Fruit fly (Drosophila melanogaster) whole organism, embryonic: Measurements from ENCODE around the gene CG10341.

ENCODE experiments used
- ATbp ChIP-seq: fragments of 200-800 bp; sonication (Bioruptor generic); optimal IDR thresholded peaks from 2 replicates; lab custom pipeline; 2017; ENCODE audit warnings: missing biosample characterization, mild to moderate bottlenecking, missing genetic modification characterization, missing genetic modification reagents
- Abd-B ChIP-seq: fragments of 200-800 bp; sonication (Bioruptor generic); optimal IDR thresholded peaks from 2 replicates; lab custom pipeline; 2018; ENCODE audit warnings: missing biosample characterization, mild to moderate bottlenecking, missing genetic modification characterization, moderate library complexity
- Asciz ChIP-seq: fragments of 200-800 bp; sonication (Bioruptor generic); optimal IDR thresholded peaks from 2 replicates; lab custom pipeline; 2017; ENCODE audit warnings: missing biosample characterization, mild to moderate bottlenecking, missing genetic modification characterization, missing genetic modification reagents
- Blimp-1 ChIP-seq: fragments of 200-800 bp; sonication (Bioruptor generic); optimal IDR thresholded peaks from 3 replicates; lab custom pipeline; 2018; ENCODE audit warnings: missing biosample characterization, missing genetic modification characterization, mild to moderate bottlenecking, moderate library complexity, missing genetic modification reagents
- CG10431 ChIP-seq: fragments of 200-800 bp; sonication (Bioruptor generic); optimal IDR thresholded peaks from 3 replicates; lab custom pipeline; 2018; ENCODE audit warnings: missing biosample characterization, mild to moderate bottlenecking, missing genetic modification characterization
- CG10565 ChIP-seq: fragments of 200-800 bp; sonication (Bioruptor generic); optimal IDR thresholded peaks from 3 replicates; lab custom pipeline; 2016; ENCODE audit warnings: missing biosample characterization, mild to moderate bottlenecking, missing genetic modification characterization
- CG12071 ChIP-seq: fragments of 200-800 bp; sonication (Bioruptor generic); optimal IDR thresholded peaks from 3 replicates; lab custom pipeline; 2018; ENCODE audit warnings: missing biosample characterization, mild to moderate bottlenecking, missing genetic modification characterization
- CG14441 ChIP-seq: fragments of 200-800 bp; sonication (Bioruptor generic); IDR thresholded peaks from 2 replicates; pipeline ENCODE4 v1.3.6; 2022; ENCODE audit warnings: missing biosample characterization, missing genetic modification characterization
- CG17802 ChIP-seq: fragments of 200-800 bp; sonication (Bioruptor generic); optimal IDR thresholded peaks from 2 replicates; lab custom pipeline; 2018; ENCODE audit warnings: missing biosample characterization, mild to moderate bottlenecking, missing genetic modification characterization, moderate library complexity
- CG18262 ChIP-seq: fragments of 200-800 bp; optimal IDR thresholded peaks from 3 replicates; lab custom pipeline; 2019; ENCODE audit warnings: missing biosample characterization, mild to moderate bottlenecking, missing genetic modification characterization, moderate library complexity
- CG2889 ChIP-seq: fragments of 200-800 bp; sonication (Bioruptor generic); IDR thresholded peaks from 3 replicates; pipeline ENCODE4 v1.3.6; 2022; ENCODE audit warnings: missing biosample characterization, missing genetic modification characterization
- CG31224 ChIP-seq: fragments of 200-800 bp; sonication (Bioruptor generic); IDR thresholded peaks from 2 replicates; pipeline ENCODE4 v1.3.6; 2022; ENCODE audit warnings: missing biosample characterization, missing genetic modification characterization
- CG32532 ChIP-seq: fragments of 200-800 bp; sonication (Bioruptor generic); IDR thresholded peaks from 2 replicates; pipeline ENCODE4 v1.3.6; 2022; ENCODE audit warnings: missing biosample characterization, missing genetic modification characterization
- CG4282 ChIP-seq: fragments of 200-800 bp; sonication (Bioruptor generic); optimal IDR thresholded peaks from 2 replicates; lab custom pipeline; 2016; ENCODE audit warnings: missing biosample characterization, missing genetic modification characterization
- CG43689 ChIP-seq: fragments of 200-800 bp; sonication (Bioruptor generic); IDR thresholded peaks from 2 replicates; pipeline ENCODE4 v1.3.6; 2022; ENCODE audit warnings: missing biosample characterization, missing genetic modification characterization
- CG6272 ChIP-seq: fragments of 200-800 bp; sonication (Bioruptor generic); IDR thresholded peaks from 2 replicates; pipeline ENCODE4 v1.3.6; 2022; ENCODE audit warnings: missing biosample characterization, missing genetic modification characterization
- CG7786 ChIP-seq: fragments of 200-800 bp; sonication (Bioruptor generic); optimal IDR thresholded peaks from 2 replicates; lab custom pipeline; 2016; ENCODE audit warnings: missing biosample characterization, missing genetic modification characterization
- CG7928 ChIP-seq: fragments of 200-800 bp; sonication (Bioruptor generic); optimal IDR thresholded peaks from 2 replicates; lab custom pipeline; 2017; ENCODE audit warnings: missing biosample characterization, mild to moderate bottlenecking, missing genetic modification characterization
- CG8924 ChIP-seq: fragments of 200-800 bp; optimal IDR thresholded peaks from 3 replicates; lab custom pipeline; 2019; ENCODE audit warnings: missing biosample characterization, mild to moderate bottlenecking, missing genetic modification characterization, moderate library complexity
- CoRest ChIP-seq: fragments of 200-800 bp; sonication (Bioruptor generic); optimal IDR thresholded peaks from 3 replicates; lab custom pipeline; 2018; ENCODE audit warnings: missing biosample characterization, mild to moderate bottlenecking, missing genetic modification characterization, moderate library complexity
- Ets65A ChIP-seq: fragments of 200-800 bp; sonication (Bioruptor generic); peaks from one replicate; lab custom pipeline; 2016; ENCODE audit warnings: missing biosample characterization, missing genetic modification characterization
- Fer3 ChIP-seq: fragments of 200-800 bp; sonication (Bioruptor generic); optimal IDR thresholded peaks from 2 replicates; lab custom pipeline; 2018; ENCODE audit warnings: missing biosample characterization, mild to moderate bottlenecking, missing genetic modification characterization, moderate library complexity
- H15 ChIP-seq: fragments of 200-800 bp; sonication (Bioruptor generic); IDR thresholded peaks from 3 replicates; pipeline ENCODE4 v1.3.6; 2022; ENCODE audit warnings: missing biosample characterization, missing genetic modification characterization
- Kr ChIP-seq: fragments of 200-800 bp; sonication (Bioruptor generic); optimal IDR thresholded peaks from 2 replicates; lab custom pipeline; 2017; ENCODE audit warnings: missing biosample characterization, mild to moderate bottlenecking, missing genetic modification characterization
- Lim3 ChIP-seq: fragments of 200-800 bp; sonication (Bioruptor generic); IDR thresholded peaks from 2 replicates; pipeline ENCODE4 v1.3.6; 2022; ENCODE audit warnings: missing biosample characterization, missing genetic modification characterization
- Mrtf ChIP-seq: fragments of 200-800 bp; sonication (Bioruptor generic); IDR thresholded peaks from 3 replicates; pipeline ENCODE4 v1.3.6; 2022; ENCODE audit warnings: missing biosample characterization, missing genetic modification characterization
- Nf-YB ChIP-seq: fragments of 200-800 bp; sonication (Bioruptor generic); optimal IDR thresholded peaks from 3 replicates; lab custom pipeline; 2019; ENCODE audit warnings: missing biosample characterization, mild to moderate bottlenecking, missing genetic modification characterization, moderate library complexity
- Oaz ChIP-seq: fragments of 200-800 bp; sonication (Bioruptor generic); IDR thresholded peaks from 2 replicates; pipeline ENCODE4 v1.3.6; 2022; ENCODE audit warnings: missing biosample characterization, missing genetic modification characterization
- Optix ChIP-seq: fragments of 200-800 bp; sonication (Bioruptor generic); IDR thresholded peaks from 3 replicates; pipeline ENCODE4 v1.3.6; 2022; ENCODE audit warnings: missing biosample characterization, missing genetic modification characterization
- PHDP ChIP-seq: fragments of 200-800 bp; sonication (Bioruptor generic); optimal IDR thresholded peaks from 3 replicates; lab custom pipeline; 2018; ENCODE audit warnings: missing biosample characterization, mild to moderate bottlenecking, missing genetic modification characterization, moderate library complexity
- Rx ChIP-seq: fragments of 200-800 bp; sonication (Bioruptor generic); IDR thresholded peaks from 2 replicates; pipeline ENCODE4 v1.3.6; 2022; ENCODE audit warnings: missing biosample characterization, missing genetic modification characterization
- Tbp ChIP-seq: fragments of >200 bp; optimal IDR thresholded peaks from 2 replicates; lab custom pipeline; 2018; ENCODE audit warnings: missing biosample characterization, missing genetic modification characterization
- Usf ChIP-seq: fragments of 200-800 bp; sonication (Bioruptor generic); optimal IDR thresholded peaks from 2 replicates; lab custom pipeline; 2017; ENCODE audit warnings: missing genotype, missing biosample characterization, missing genetic modification characterization
- ac ChIP-seq: fragments of 200-800 bp; sonication (Bioruptor generic); optimal IDR thresholded peaks from 3 replicates; lab custom pipeline; 2017; ENCODE audit warnings: missing biosample characterization, mild to moderate bottlenecking, missing genetic modification characterization
- ap ChIP-seq: fragments of 200-800 bp; sonication (Bioruptor generic); IDR thresholded peaks from 2 replicates; pipeline ENCODE4 v1.3.6; 2022; ENCODE audit warnings: missing biosample characterization, missing genetic modification characterization
- chn ChIP-seq: fragments of 200-800 bp; sonication (Bioruptor generic); optimal IDR thresholded peaks from 2 replicates; lab custom pipeline; 2016; ENCODE audit warnings: missing biosample characterization, missing genetic modification characterization
- eve ChIP-seq, 2 experiments: fragments of >200 bp; optimal IDR thresholded peaks; 2 replicates each; lab custom pipeline; 2017; ENCODE audit warnings: missing biosample characterization in 2 of 2, missing genetic modification characterization in 2 of 2
- fd102C ChIP-seq: fragments of 200-800 bp; sonication (Bioruptor generic); optimal IDR thresholded peaks from 2 replicates; lab custom pipeline; 2018; ENCODE audit warnings: missing biosample characterization, mild to moderate bottlenecking, missing genetic modification characterization, moderate library complexity
- fd3F ChIP-seq: fragments of 200-800 bp; sonication (Bioruptor generic); optimal IDR thresholded peaks from 2 replicates; lab custom pipeline; 2018; ENCODE audit warnings: missing biosample characterization, mild to moderate bottlenecking, missing genetic modification characterization, moderate library complexity
- gcm2 ChIP-seq: fragments of 200-800 bp; sonication (Bioruptor generic); optimal IDR thresholded peaks from 2 replicates; lab custom pipeline; 2016; ENCODE audit warnings: missing biosample characterization, missing genetic modification characterization
- grau ChIP-seq: fragments of 200-800 bp; optimal IDR thresholded peaks from 3 replicates; lab custom pipeline; 2019; ENCODE audit warnings: missing biosample characterization, mild to moderate bottlenecking, missing genetic modification characterization, moderate library complexity
- gsb-n ChIP-seq: fragments of 200-800 bp; sonication (Bioruptor generic); optimal IDR thresholded peaks from 3 replicates; lab custom pipeline; 2018; ENCODE audit warnings: missing biosample characterization, mild to moderate bottlenecking, missing genetic modification characterization
- p53 ChIP-seq: fragments of 200-800 bp; sonication (Bioruptor generic); optimal IDR thresholded peaks from 2 replicates; lab custom pipeline; 2016; ENCODE audit warnings: missing biosample characterization, missing genetic modification characterization
- pb ChIP-seq: fragments of 200-800 bp; sonication (Bioruptor generic); optimal IDR thresholded peaks from 3 replicates; lab custom pipeline; 2016; ENCODE audit warnings: missing biosample characterization, missing genetic modification characterization
- pnt ChIP-seq: fragments of 200-800 bp; sonication (Bioruptor generic); optimal IDR thresholded peaks from 3 replicates; lab custom pipeline; 2016; ENCODE audit warnings: missing biosample characterization, missing genetic modification characterization
- prd ChIP-seq, 3 experiments: fragments of >200 bp in 2 of 3; fragments of 200-800 bp in 1 of 3; sonication (Bioruptor generic) in 1 of 3; optimal IDR thresholded peaks in 2 of 3; IDR thresholded peaks in 1 of 3; 2 replicates in 2 of 3; 3 replicates in 1 of 3; pipeline versions ENCODE4 v1.3.6 to Lab custom; 2017 to 2022; ENCODE audit warnings: missing biosample characterization in 1 of 3, missing genetic modification characterization in 1 of 3
- row ChIP-seq: fragments of 200-800 bp; sonication (Bioruptor generic); IDR thresholded peaks from 3 replicates; pipeline ENCODE4 v1.3.6; 2022; ENCODE audit warnings: missing biosample characterization, missing genetic modification characterization
- so ChIP-seq: fragments of 200-800 bp; sonication (Bioruptor generic); IDR thresholded peaks from 3 replicates; pipeline ENCODE4 v1.3.6; 2022; ENCODE audit warnings: missing biosample characterization, missing genetic modification characterization
- tll ChIP-seq, 2 experiments: fragments of 200-800 bp in 1 of 2; fragments of >200 bp in 1 of 2; sonication (Bioruptor generic) in 1 of 2; optimal IDR thresholded peaks; 2 replicates each; lab custom pipeline; 2017 to 2019; ENCODE audit warnings: missing biosample characterization in 2 of 2, missing genetic modification characterization in 2 of 2, mild to moderate bottlenecking in 1 of 2, moderate library complexity in 1 of 2
- twi ChIP-seq: fragments of 200-800 bp; optimal IDR thresholded peaks from 2 replicates; lab custom pipeline; 2019; ENCODE audit warnings: missing biosample characterization, mild to moderate bottlenecking, missing genetic modification characterization, moderate library complexity

Gene CG10341

dm6 chr2L:18694724-18695105, 3.8 kb upstream of the CG10341 start (continued):
- TF ChIP-seq Rx: no peak
- TF ChIP-seq Blimp-1: no peak
- peak; percentile 9; the same call in 1 of the 2 replicates for TF ChIP-seq CG31224 (GFP tag; lab: Robert Waterston, UW)
- TF ChIP-seq fd102C: no peak
- TF ChIP-seq Usf: no peak
- TF ChIP-seq grau (tag; lab: Kevin White, UChicago): peak; percentile 14
- no peak for TF ChIP-seq Fer3 (tag; lab: Kevin White, UChicago)

dm6 chr2L:18695404-18695804, 3.1 kb upstream of the CG10341 start, which contains the start of the genes CG10383 and CG10338:
CG10383 (minus strand) TSS chr2L:18695602.
CG10338 (plus strand) TSS chr2L:18695664.
- peak; percentile 82 for TF ChIP-seq p53 (GFP tag; lab: Kevin White, UChicago)
- TF ChIP-seq ATbp (GFP tag; lab: Kevin White, UChicago): peak; percentile 72
- TF ChIP-seq Abd-B (GFP tag; lab: Kevin White, UChicago): peak; percentile 80
- TF ChIP-seq CG17802 (tag; lab: Kevin White, UChicago): peak; percentile 26
- TF ChIP-seq Optix (GFP tag; lab: Robert Waterston, UW): peak; percentile 88
- no peak for TF ChIP-seq CG10565 (GFP tag; lab: Kevin White, UChicago)
- TF ChIP-seq CG18262 (tag; lab: Kevin White, UChicago): peak; percentile 73
- no peak for TF ChIP-seq Tbp (GFP tag; lab: Kevin White, UChicago)
- TF ChIP-seq ap (GFP tag; lab: Robert Waterston, UW): peak; percentile 74
- TF ChIP-seq Lim3 (GFP tag; lab: Robert Waterston, UW): 0 out of 2 replicates have a peak, but pooled peaks have one; percentile 33
- peak; percentile 95 for TF ChIP-seq CG14441
- TF ChIP-seq Nf-YB (GFP tag; lab: Kevin White, UChicago): peak; percentile 56
- TF ChIP-seq twi: peak; percentile 70
- TF ChIP-seq Asciz: peak; percentile 58
- TF ChIP-seq Ets65A (GFP tag; lab: Kevin White, UChicago): peak; percentile 99
- peak; percentile 73 for TF ChIP-seq pb (GFP tag; lab: Kevin White, UChicago)
- TF ChIP-seq H15 (GFP tag; lab: Robert Waterston, UW): peak; percentile 91
- peak; percentile 55 for TF ChIP-seq CG43689 (GFP tag; lab: Robert Waterston, UW)
- TF ChIP-seq gcm2 (GFP tag; lab: Kevin White, UChicago): peak; percentile 71
- peak; percentile 95 for TF ChIP-seq row (GFP tag; lab: Robert Waterston, UW)
- TF ChIP-seq CG7786: peak; percentile 90
- peak in 1 of 2 experiments; percentile 62 for TF ChIP-seq tll (GFP tag; optimal IDR thresholded peaks at IDR 0.05; lab: Kevin White, UChicago)
- TF ChIP-seq Oaz: peak; percentile 68
- TF ChIP-seq CG10431: no peak
- peak; percentile 94 for TF ChIP-seq CG32532 (GFP tag; lab: Robert Waterston, UW)
- no peak for TF ChIP-seq ac
- TF ChIP-seq CG2889: peak; percentile 83
- peak; percentile 67; the same call in 1 of the 3 replicates for TF ChIP-seq so (GFP tag; lab: Robert Waterston, UW)
- TF ChIP-seq eve (GFP tag; optimal IDR thresholded peaks at IDR 0.05; lab: Kevin White, UChicago): no peak
- TF ChIP-seq CG8924 (tag; lab: Kevin White, UChicago): peak; percentile 75
- TF ChIP-seq chn (GFP tag; lab: Kevin White, UChicago): peak; percentile 96
- TF ChIP-seq CG4282 (GFP tag; lab: Kevin White, UChicago): peak; percentile 71
- TF ChIP-seq CG6272 (GFP tag; lab: Robert Waterston, UW): peak; percentile 88
- peak; percentile 58 for TF ChIP-seq CG12071 (GFP tag; lab: Kevin White, UChicago)
- no peak for TF ChIP-seq prd (optimal IDR thresholded peaks at IDR 0.05; lab: Kevin White, UChicago)
- TF ChIP-seq prd (GFP tag; IDR thresholded peaks at IDR 0.05; lab: Robert Waterston, UW): peak; percentile 94
- peak; percentile 77 for TF ChIP-seq fd3F (GFP tag; lab: Kevin White, UChicago)
- TF ChIP-seq gsb-n (tag; lab: Kevin White, UChicago): peak; percentile 55
- no peak for TF ChIP-seq Kr (GFP tag; lab: Kevin White, UChicago)
- peak; percentile 81 for TF ChIP-seq CoRest (tag; lab: Kevin White, UChicago)
- peak; percentile 31 for TF ChIP-seq CG7928
- peak; percentile 87 for TF ChIP-seq pnt
- peak; percentile 82 for TF ChIP-seq PHDP (tag; lab: Kevin White, UChicago)
- peak; percentile 83 for TF ChIP-seq Mrtf
